Worm (Caenorhabditis elegans): Measurements from ENCODE around the gene Y102A11A.3.

ce11 chrX:2047208-2047946, 28.4 kb downstream of the Y102A11A.3 start:
- TF ChIP-seq cebp-2 (GFP tag; IDR thresholded peaks at IDR 0.05) (no peak), nfya-1 (tag; optimal IDR thresholded peaks at IDR 0.05; ENCODE audit: borderline replicate concordance, insufficient read depth) (no peak), unc-62 (GFP tag; optimal IDR thresholded peaks at IDR 0.05) (no peak), bed-1 (GFP tag; IDR thresholded peaks at IDR 0.05) (no peak), sdz-38 (tag; optimal IDR thresholded peaks at IDR 0.05) (no peak), lsl-1 (GFP tag; optimal IDR thresholded peaks at IDR 0.05) (no peak), dpl-1 (GFP tag; optimal IDR thresholded peaks at IDR 0.05) (no peak), B0019.2 (GFP tag; conservative IDR thresholded peaks at IDR 0.05) (no peak), Y56A3A.18 (GFP tag; IDR thresholded peaks at IDR 0.05) (no peak), egl-44 (GFP tag; IDR thresholded peaks at IDR 0.05) (no peak), F37B4.10 (GFP tag; IDR thresholded peaks at IDR 0.05) (no peak), snpc-4 (GFP tag; optimal IDR thresholded peaks at IDR 0.05) (no peak), snpc-4 (tag; optimal IDR thresholded peaks at IDR 0.05) (no peak), madf-8 (GFP tag; conservative IDR thresholded peaks at IDR 0.05) (no peak), lin-40 (tag; optimal IDR thresholded peaks at IDR 0.05) (no peak)
